Fruit fly (Drosophila melanogaster): ENCODE data around the gene CG2200.

The CG2200 gene

DNA sequence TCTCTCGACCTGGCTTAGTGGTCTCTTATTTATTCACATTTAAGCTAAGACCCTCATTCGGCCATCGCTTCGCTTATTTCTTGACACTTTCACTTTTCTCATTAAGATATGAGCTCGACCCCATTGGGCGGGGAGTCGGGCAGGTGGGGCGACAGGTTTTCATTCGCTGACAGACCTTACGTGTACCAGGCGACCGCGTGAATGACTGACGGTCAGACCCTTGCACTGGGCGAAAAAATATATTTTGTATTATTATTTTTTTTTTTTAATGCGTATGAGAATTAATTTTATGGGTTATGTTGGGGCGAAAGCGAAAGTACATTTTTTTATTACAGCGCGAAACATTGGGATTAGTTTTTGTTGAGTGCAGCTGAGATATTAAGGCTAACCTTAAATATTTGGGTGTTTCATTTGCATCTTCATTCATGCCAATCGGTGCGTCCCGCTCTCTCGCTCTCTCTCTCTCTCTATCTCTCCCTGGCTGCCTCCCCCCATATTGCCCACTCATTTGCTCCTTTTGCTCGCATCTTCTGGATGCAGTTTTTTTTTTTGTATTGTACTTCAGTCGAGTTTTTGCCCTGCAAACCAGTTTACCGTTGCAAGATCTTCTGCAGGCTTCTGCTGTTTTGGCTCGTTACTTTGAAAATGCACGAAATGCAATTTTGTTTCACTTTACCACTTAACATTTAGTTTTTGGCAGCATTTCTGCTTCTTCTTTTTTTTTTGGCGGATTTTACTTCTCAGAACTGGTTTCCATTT, 43.0 kb downstream of the CG2200 start (continued):
- TF ChIP-seq Hr78 (GFP tag; optimal IDR thresholded peaks at IDR 0.05): peak in 1 of 2 experiments; percentile 62
- no peak for TF ChIP-seq CG8765 (GFP tag; IDR thresholded peaks at IDR 0.05)
- peak; percentile 22 for TF ChIP-seq Fer1 (GFP tag; optimal IDR thresholded peaks at IDR 0.05)
- TF ChIP-seq unpg (GFP tag; optimal IDR thresholded peaks at IDR 0.05): peak; percentile 47
- TF ChIP-seq CG31441 (GFP tag; IDR thresholded peaks at IDR 0.05): peak; percentile 57
- TF ChIP-seq dysf (GFP tag; IDR thresholded peaks at IDR 0.05): peak; percentile 71
- no peak for TF ChIP-seq gfzf (GFP tag; optimal IDR thresholded peaks at IDR 0.05)
- no peak for TF ChIP-seq nerfin-2 (GFP tag; IDR thresholded peaks at IDR 0.05; ENCODE audit: partially characterized antibody)
- peak; percentile 20 for TF ChIP-seq CG2202 (tag; optimal IDR thresholded peaks at IDR 0.05)
- TF ChIP-seq CG7372 (GFP tag; IDR thresholded peaks at IDR 0.05): 0 out of 2 replicates have a peak, but pooled peaks have one; percentile 11
- peak; percentile 43 for TF ChIP-seq bcd (GFP tag; optimal IDR thresholded peaks at IDR 0.05)
- no peak for TF ChIP-seq CHES-1-like (GFP tag; optimal IDR thresholded peaks at IDR 0.05)
- peak; percentile 14 for TF ChIP-seq CG4424 (GFP tag; optimal IDR thresholded peaks at IDR 0.05)
- TF ChIP-seq CG11093 (GFP tag; IDR thresholded peaks at IDR 0.05): peak; percentile 54; the same call in 1 of the 3 replicates
- peak; percentile 66; the same call in 1 of the 2 replicates for TF ChIP-seq ttk (GFP tag; IDR thresholded peaks at IDR 0.05)
- peak; percentile 60; the same call in 1 of the 3 replicates for TF ChIP-seq CG11456 (GFP tag; IDR thresholded peaks at IDR 0.05)
- peak; percentile 43 for TF ChIP-seq CG2712 (tag; optimal IDR thresholded peaks at IDR 0.05)
- TF ChIP-seq lilli (GFP tag; optimal IDR thresholded peaks at IDR 0.05): peak; percentile 29
- peak; percentile 19; the same call in 1 of the 2 replicates for TF ChIP-seq CG3847 (GFP tag; IDR thresholded peaks at IDR 0.05)
- TF ChIP-seq klu (GFP tag; IDR thresholded peaks at IDR 0.05): no peak
- peak; percentile 32; the same call in 1 of the 2 replicates for TF ChIP-seq CG14014 (GFP tag; IDR thresholded peaks at IDR 0.05)
- TF ChIP-seq H15 (GFP tag; IDR thresholded peaks at IDR 0.05): peak; percentile 74; the same call in 2 of the 3 replicates
- peak; percentile 33 for TF ChIP-seq CG3407 (GFP tag; optimal IDR thresholded peaks at IDR 0.05)
- TF ChIP-seq Aef1 (GFP tag; IDR thresholded peaks at IDR 0.05): peak; percentile 27; the same call in 1 of the 3 replicates
- peak; percentile 72 for TF ChIP-seq CG2678 (tag; optimal IDR thresholded peaks at IDR 0.05)
- peak; percentile 73; the same call in 1 of the 2 replicates for TF ChIP-seq CG32772 (GFP tag; IDR thresholded peaks at IDR 0.05)
- peak; percentile 50 for TF ChIP-seq CG13424 (tag; optimal IDR thresholded peaks at IDR 0.05)
- no peak for TF ChIP-seq vfl (GFP tag; optimal IDR thresholded peaks at IDR 0.05)
- peak; percentile 72 for TF ChIP-seq Awh (GFP tag; IDR thresholded peaks at IDR 0.05)
- peak; percentile 44 for TF ChIP-seq bab2 (GFP tag; optimal IDR thresholded peaks at IDR 0.05)
- TF ChIP-seq CG11696 (GFP tag; IDR thresholded peaks at IDR 0.05): no peak
- peak; percentile 61 for TF ChIP-seq nerfin-1 (tag; optimal IDR thresholded peaks at IDR 0.05)
- no peak for TF ChIP-seq dan (GFP tag; IDR thresholded peaks at IDR 0.05)
- TF ChIP-seq CG14050 (GFP tag; IDR thresholded peaks at IDR 0.05): peak; percentile 55
- peak; percentile 42; the same call in 2 of the 3 replicates for TF ChIP-seq CG17361 (GFP tag; IDR thresholded peaks at IDR 0.05)
- TF ChIP-seq D19B (GFP tag; optimal IDR thresholded peaks at IDR 0.05): no peak
- TF ChIP-seq ro (GFP tag; IDR thresholded peaks at IDR 0.05): 0 out of 2 replicates have a peak, but pooled peaks have one; percentile 7
- no peak for TF ChIP-seq Gsc (GFP tag; IDR thresholded peaks at IDR 0.05)
- TF ChIP-seq CG6813 (GFP tag; optimal IDR thresholded peaks at IDR 0.05): peak; percentile 9
- peak; percentile 39 for TF ChIP-seq pros (GFP tag; optimal IDR thresholded peaks at IDR 0.05)
- no peak for TF ChIP-seq CG7928 (GFP tag; optimal IDR thresholded peaks at IDR 0.05)
- TF ChIP-seq CG6272 (GFP tag; IDR thresholded peaks at IDR 0.05): peak; percentile 24; the same call in 1 of the 2 replicates
- peak; percentile 28 for TF ChIP-seq CG9727 (GFP tag; optimal IDR thresholded peaks at IDR 0.05)
- peak; percentile 34 for TF ChIP-seq CG18599 (GFP tag; optimal IDR thresholded peaks at IDR 0.05)
- no peak for TF ChIP-seq Mad (GFP tag; optimal IDR thresholded peaks at IDR 0.05)
- peak; percentile 47; the same call in 1 of the 2 replicates for TF ChIP-seq Rx (GFP tag; IDR thresholded peaks at IDR 0.05)
- 0 out of 3 replicates have a peak, but pooled peaks have one; percentile 62 for TF ChIP-seq CG3726 (GFP tag; IDR thresholded peaks at IDR 0.05)
- peak; percentile 98 for TF ChIP-seq Blimp-1 (GFP tag; optimal IDR thresholded peaks at IDR 0.05)
- TF ChIP-seq sd (tag; optimal IDR thresholded peaks at IDR 0.05): peak; percentile 34

All from whole organism, embryonic.